Fruit fly (Drosophila melanogaster) whole organism, wandering third instar larva: ENCODE data around the gene CG1092.

Experiments used
- Abd-B ChIP-seq: fragments of >200 bp; optimal IDR thresholded peaks from 2 replicates; lab custom pipeline; 2017; ENCODE audit warnings: missing biosample characterization, missing genetic modification characterization
- CG32264 ChIP-seq: fragments of 200-800 bp; sonication (Bioruptor generic); optimal IDR thresholded peaks from 2 replicates; lab custom pipeline; 2016; ENCODE audit warnings: missing biosample characterization, missing genetic modification characterization
- CG9705 ChIP-seq: fragments of 200-800 bp; sonication (Bioruptor generic); optimal IDR thresholded peaks from 2 replicates; lab custom pipeline; 2018; ENCODE audit warnings: missing biosample characterization, mild to moderate bottlenecking, missing genetic modification characterization
- Dfd ChIP-seq: fragments of >200 bp; optimal IDR thresholded peaks from 2 replicates; lab custom pipeline; 2017; ENCODE audit warnings: missing biosample characterization, missing genetic modification characterization
- Dif ChIP-seq: fragments of 200-275, 200-300 bp; sonication (Bioruptor generic); optimal IDR thresholded peaks from 2 replicates; lab custom pipeline; 2018; ENCODE audit warnings: missing biosample characterization, missing genetic modification characterization; ENCODE audit not compliant: partially characterized antibody
- HLH106 ChIP-seq: fragments of 200-800 bp; optimal IDR thresholded peaks from 3 replicates; lab custom pipeline; 2019; ENCODE audit warnings: missing biosample characterization, mild to moderate bottlenecking, missing genetic modification characterization, moderate library complexity
- Hnf4 ChIP-seq: fragments of 200-800 bp; sonication (Bioruptor generic); optimal IDR thresholded peaks from 2 replicates; lab custom pipeline; 2016; ENCODE audit warnings: missing biosample characterization, mild to moderate bottlenecking, missing genetic modification characterization
- Hr78 ChIP-seq: fragments of >200 bp; optimal IDR thresholded peaks from 2 replicates; lab custom pipeline; 2017; ENCODE audit warnings: missing biosample characterization, missing genetic modification characterization
- Hr83 ChIP-seq: fragments of 200-300 bp; sonication (Bioruptor generic); optimal IDR thresholded peaks from 2 replicates; lab custom pipeline; 2016; ENCODE audit warnings: missing biosample characterization, mild to moderate bottlenecking, missing genetic modification characterization, moderate library complexity; ENCODE audit not compliant: poor library complexity, severe bottlenecking
- Jra ChIP-seq: sonication (Bioruptor generic); optimal IDR thresholded peaks from 2 replicates; lab custom pipeline; 2016; ENCODE audit warnings: missing biosample characterization, missing genetic modification characterization
- Mio ChIP-seq: sonication (Bioruptor generic); optimal IDR thresholded peaks from 2 replicates; lab custom pipeline; 2016; ENCODE audit warnings: missing biosample characterization, missing genetic modification characterization
- Myc ChIP-seq: fragments of >200 bp; optimal IDR thresholded peaks from 2 replicates; lab custom pipeline; 2017
- N ChIP-seq: fragments of >200 bp; optimal IDR thresholded peaks from 2 replicates; lab custom pipeline; 2018; ENCODE audit warnings: missing biosample characterization, missing external identifiers, missing genetic modification characterization
- OdsH ChIP-seq: fragments of 200-800 bp; sonication (Bioruptor generic); optimal IDR thresholded peaks from 2 replicates; lab custom pipeline; 2016; ENCODE audit warnings: missing biosample characterization, mild to moderate bottlenecking, missing genetic modification characterization
- Rel ChIP-seq, 2 experiments: fragments of 200-800 bp; sonication (Bioruptor generic) in 1 of 2; optimal IDR thresholded peaks; 2 replicates in 1 of 2; 3 replicates in 1 of 2; lab custom pipeline; 2016 to 2019; ENCODE audit warnings: mild to moderate bottlenecking in 2 of 2, missing biosample characterization in 2 of 2, missing genetic modification characterization in 2 of 2, moderate library complexity in 1 of 2
- Sp1 ChIP-seq: fragments of 200-800 bp; sonication (Bioruptor generic); optimal IDR thresholded peaks from 3 replicates; lab custom pipeline; 2019; ENCODE audit warnings: missing biosample characterization, mild to moderate bottlenecking, missing genetic modification characterization, moderate library complexity
- Vsx2 ChIP-seq: fragments of 200-300, 225-300 bp; sonication (Bioruptor generic); optimal IDR thresholded peaks from 2 replicates; lab custom pipeline; 2018; ENCODE audit warnings: missing biosample characterization, missing genetic modification characterization; ENCODE audit not compliant: partially characterized antibody
- br ChIP-seq: fragments of 200-800 bp; sonication (Bioruptor generic); optimal IDR thresholded peaks from 2 replicates; lab custom pipeline; 2016; ENCODE audit warnings: missing biosample characterization, missing genetic modification characterization
- brk ChIP-seq: fragments of 200-800 bp; sonication (Bioruptor generic); optimal IDR thresholded peaks from 2 replicates; lab custom pipeline; 2016; ENCODE audit warnings: missing biosample characterization, mild to moderate bottlenecking, missing genetic modification characterization
- dl ChIP-seq, 2 experiments: fragments of 175-275, 200-275 bp in 1 of 2; fragments of 200-275 bp in 1 of 2; sonication (Bioruptor generic); optimal IDR thresholded peaks; lab custom pipeline; 2018; ENCODE audit warnings: mild to moderate bottlenecking in 2 of 2, missing biosample characterization in 2 of 2, missing genetic modification characterization in 2 of 2, moderate library complexity in 2 of 2; ENCODE audit not compliant: partially characterized antibody in 2 of 2, insufficient read depth in 1 of 2
- dmrt93B ChIP-seq: fragments of 200-800 bp; sonication (Bioruptor generic); optimal IDR thresholded peaks from 2 replicates; lab custom pipeline; 2018; ENCODE audit warnings: missing biosample characterization, mild to moderate bottlenecking, missing genetic modification characterization
- ey ChIP-seq: fragments of 200-800 bp; sonication (Bioruptor generic); optimal IDR thresholded peaks from 2 replicates; lab custom pipeline; 2016; ENCODE audit warnings: missing biosample characterization, missing genetic modification characterization
- foxo ChIP-seq, 2 experiments: fragments of 200-800 bp; sonication (Bioruptor generic); optimal IDR thresholded peaks; 2 replicates in 1 of 2; 3 replicates in 1 of 2; lab custom pipeline; 2016 to 2017; ENCODE audit warnings: missing biosample characterization in 2 of 2, missing genetic modification characterization in 2 of 2
- fru ChIP-seq: fragments of 200-800 bp; sonication (Bioruptor generic); optimal IDR thresholded peaks from 3 replicates; lab custom pipeline; 2016; ENCODE audit warnings: missing biosample characterization, mild to moderate bottlenecking, missing genetic modification characterization
- h ChIP-seq: fragments of 200-800 bp; sonication (Bioruptor generic); optimal IDR thresholded peaks from 3 replicates; lab custom pipeline; 2016; ENCODE audit warnings: missing biosample characterization, mild to moderate bottlenecking, missing genetic modification characterization
- jim ChIP-seq: fragments of 175-275, 200-325 bp; sonication (Bioruptor generic); optimal IDR thresholded peaks from 2 replicates; lab custom pipeline; 2016; ENCODE audit warnings: missing biosample characterization, mild to moderate bottlenecking, missing genetic modification characterization
- lola ChIP-seq: fragments of >200 bp; optimal IDR thresholded peaks from 2 replicates; lab custom pipeline; 2017; ENCODE audit warnings: missing biosample characterization, missing genetic modification characterization
- pan ChIP-seq: fragments of >200 bp; optimal IDR thresholded peaks from 2 replicates; lab custom pipeline; 2017
- psq ChIP-seq: fragments of 200-800 bp; sonication (Bioruptor generic); optimal IDR thresholded peaks from 3 replicates; lab custom pipeline; 2017; ENCODE audit warnings: missing biosample characterization, mild to moderate bottlenecking, missing genetic modification characterization, moderate library complexity
- rgr ChIP-seq: fragments of 200-800 bp; sonication (Bioruptor generic); optimal IDR thresholded peaks from 3 replicates; lab custom pipeline; 2016; ENCODE audit warnings: missing biosample characterization, mild to moderate bottlenecking, missing genetic modification characterization
- sage ChIP-seq: fragments of 200-800 bp; sonication (Bioruptor generic); optimal IDR thresholded peaks from 2 replicates; lab custom pipeline; 2016; ENCODE audit warnings: missing biosample characterization, mild to moderate bottlenecking, missing genetic modification characterization
- sv ChIP-seq: fragments of 200-800 bp; sonication (Bioruptor generic); optimal IDR thresholded peaks from 3 replicates; lab custom pipeline; 2016; ENCODE audit warnings: missing biosample characterization, missing genetic modification characterization
- tai ChIP-seq: sonication (Bioruptor generic); optimal IDR thresholded peaks from 2 replicates; lab custom pipeline; 2016; ENCODE audit warnings: missing biosample characterization, missing genetic modification characterization
- usp ChIP-seq: fragments of >200 bp; optimal IDR thresholded peaks from 2 replicates; lab custom pipeline; 2017; ENCODE audit warnings: missing biosample characterization, missing genetic modification characterization
- woc ChIP-seq: sonication (Bioruptor generic); optimal IDR thresholded peaks from 2 replicates; lab custom pipeline; 2016; ENCODE audit warnings: missing biosample characterization, mild to moderate bottlenecking, missing genetic modification characterization

Gene CG1092

DNA sequence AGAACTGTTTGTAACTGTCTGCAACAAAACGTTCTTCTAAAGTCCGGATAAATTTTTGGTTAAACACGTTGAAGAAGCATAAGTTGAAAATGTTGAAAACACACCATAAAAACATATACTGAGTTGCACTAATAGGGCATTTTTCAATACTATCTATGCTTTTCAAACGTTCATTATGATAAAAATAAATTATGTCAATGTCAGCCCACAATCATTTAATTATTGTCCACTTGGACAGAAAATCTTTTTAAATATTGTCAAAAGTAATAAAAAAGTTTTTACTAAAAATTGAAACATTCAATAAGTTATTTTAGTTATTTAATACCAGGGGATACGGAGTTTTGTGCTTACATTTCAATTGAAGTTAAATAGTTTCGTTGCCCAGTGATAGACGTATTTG lies at the start of gene CG1092:
TSS of gene CG1092 (plus strand) at position 301 of the 400 bp plus-strand sequence.
- TF ChIP-seq woc (GFP tag; lab: Kevin White, UChicago), result no peak

DNA sequence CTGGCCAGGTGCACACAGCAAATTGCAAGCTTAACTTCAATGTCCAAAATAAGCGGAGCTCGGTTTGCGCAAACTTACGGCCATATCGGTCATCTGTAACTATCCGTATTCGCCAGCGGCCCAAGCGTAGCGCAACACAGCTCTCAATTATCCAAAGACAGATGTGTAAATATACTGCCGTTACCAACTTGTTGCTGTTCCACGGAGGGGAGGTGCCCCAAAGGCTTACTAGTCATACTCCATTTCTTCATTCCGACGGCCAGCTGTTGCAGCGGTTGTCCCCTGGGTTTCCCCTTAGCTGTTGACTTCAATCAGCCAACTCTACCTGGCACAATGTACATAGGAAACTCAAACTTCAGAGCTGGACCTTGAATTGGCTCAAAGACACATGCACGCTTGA lies 46.5 kb upstream of the CG1092 start, which contains the start of gene CG31516:
TSS of gene CG31516 (minus strand) at position 101 of the 400 bp plus-strand sequence.
- TF ChIP-seq CG9705 (no peak), ey (GFP tag; lab: Kevin White, UChicago) (no peak), Dif (no peak), CG32264 (GFP tag; lab: Kevin White, UChicago) (no peak), Rel (GFP tag; optimal IDR thresholded peaks at IDR 0.05; lab: Kevin White, UChicago) (no peak), Rel (tag; optimal IDR thresholded peaks at IDR 0.05; lab: Kevin White, UChicago) (peak; percentile 83)
- TF ChIP-seq, all 38 proteins: peak for 1

DNA sequence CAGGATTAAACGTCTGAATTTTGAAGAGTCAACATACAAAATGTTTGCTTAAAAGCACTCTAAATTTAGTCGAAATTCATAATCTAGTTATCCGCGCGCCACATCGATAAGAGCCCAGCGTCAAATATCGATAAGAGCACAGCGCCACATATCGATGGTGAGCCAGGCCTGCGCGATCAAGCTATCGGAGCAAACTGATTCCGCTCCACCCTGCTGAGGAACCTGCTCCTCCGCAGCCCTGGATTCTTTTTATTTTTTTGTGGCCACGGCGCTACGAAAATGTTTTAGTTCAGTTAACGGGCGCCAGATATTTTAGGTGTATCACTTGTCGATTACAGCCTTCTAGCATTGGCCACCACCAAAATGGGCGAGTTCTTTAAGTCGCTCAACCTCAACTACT lies 45.8 kb upstream of the CG1092 start:
- TF ChIP-seq Sp1 (GFP tag; lab: Kevin White, UChicago) (peak; percentile 23), foxo (GFP tag; optimal IDR thresholded peaks at IDR 0.05; lab: Kevin White, UChicago) (peak in 1 of 2 experiments; percentile 43), Mio (GFP tag; lab: Kevin White, UChicago) (no peak), Rel (GFP tag; optimal IDR thresholded peaks at IDR 0.05; lab: Kevin White, UChicago) (no peak), Rel (tag; optimal IDR thresholded peaks at IDR 0.05; lab: Kevin White, UChicago) (peak; percentile 13), CG9705 (peak; percentile 16), psq (GFP tag; lab: Kevin White, UChicago) (no peak), HLH106 (tag; lab: Kevin White, UChicago) (peak; percentile 43), br (GFP tag; lab: Kevin White, UChicago) (peak; percentile 13), ey (GFP tag; lab: Kevin White, UChicago) (peak; percentile 9), h (GFP tag; lab: Kevin White, UChicago) (peak; percentile 29), Hr83 (GFP tag; lab: Kevin White, UChicago) (peak; percentile 54), lola (no peak), Myc (lab: Kevin White, UChicago) (peak; percentile 37), Vsx2 (no peak)

DNA sequence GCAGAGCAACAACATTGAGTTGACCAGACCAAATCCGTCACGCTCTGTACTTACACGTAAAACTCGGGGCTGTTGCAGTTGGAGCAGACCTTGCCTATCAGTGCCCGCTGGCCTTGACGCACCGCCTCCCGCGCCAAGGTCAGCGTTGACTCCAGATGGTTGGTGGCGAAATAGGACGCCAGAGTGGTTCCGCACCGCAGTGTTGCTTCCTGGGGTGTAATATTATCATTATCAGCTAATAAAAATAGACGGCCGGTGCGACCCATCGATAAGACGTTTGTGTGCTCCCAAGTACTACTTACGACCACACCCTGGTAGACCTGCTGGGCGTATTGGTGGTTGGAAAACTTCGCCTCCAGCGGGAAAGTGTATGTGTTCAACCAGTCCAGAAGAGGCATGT lies 38.1 kb upstream of the CG1092 start:
- no peak for TF ChIP-seq Rel (GFP tag; optimal IDR thresholded peaks at IDR 0.05; lab: Kevin White, UChicago)
- no peak for TF ChIP-seq Rel (tag; optimal IDR thresholded peaks at IDR 0.05; lab: Kevin White, UChicago)
- TF ChIP-seq woc (GFP tag; lab: Kevin White, UChicago), result no peak
- TF ChIP-seq Hr78 (GFP tag; lab: Kevin White, UChicago), result no peak
- TF ChIP-seq psq (GFP tag; lab: Kevin White, UChicago), result no peak
- no peak for TF ChIP-seq rgr
- no peak for TF ChIP-seq Dfd (GFP tag; lab: Kevin White, UChicago)
- TF ChIP-seq sv (GFP tag; lab: Kevin White, UChicago), result no peak
- no peak for TF ChIP-seq tai (GFP tag; lab: Kevin White, UChicago)
- TF ChIP-seq h (GFP tag; lab: Kevin White, UChicago), result no peak
- no peak for TF ChIP-seq Vsx2
- no peak for TF ChIP-seq jim (GFP tag; lab: Kevin White, UChicago)
- no peak for TF ChIP-seq Myc (lab: Kevin White, UChicago)
- TF ChIP-seq, all 38 proteins: peak for 0

DNA sequence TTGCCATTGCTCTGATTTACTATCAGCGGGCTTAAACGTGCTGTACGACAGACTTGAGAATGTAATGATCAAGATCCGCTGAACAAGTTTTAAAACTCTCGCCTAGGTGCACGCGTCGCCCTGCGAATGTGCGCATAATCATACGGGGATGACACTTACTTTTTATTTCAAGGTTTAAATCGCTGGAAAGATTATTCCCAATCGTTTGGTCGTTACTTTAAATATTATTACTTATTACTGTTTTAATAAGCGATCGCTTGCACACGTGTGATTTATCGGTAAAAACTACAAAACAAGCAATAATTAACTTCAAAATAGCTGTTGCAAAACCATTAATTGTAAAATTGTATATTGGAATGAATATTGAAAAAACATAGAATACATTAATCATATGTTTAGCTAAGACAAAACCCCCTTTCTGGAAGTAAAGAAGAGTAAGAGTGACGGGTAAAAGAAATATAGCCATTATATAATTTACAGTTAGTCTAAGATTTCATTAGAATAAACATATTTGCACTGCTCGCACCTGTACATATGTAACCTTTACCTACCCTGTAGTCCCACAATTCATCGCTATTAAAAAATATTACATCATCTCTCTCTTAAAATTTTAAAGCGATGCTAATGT lies 37.3 kb upstream of the CG1092 start, which contains the start of gene DhpD:
TSS of gene DhpD (minus strand) at position 102 of the 628 bp plus-strand sequence.
- TF ChIP-seq sage, result peak; percentile 85
- peak; percentile 92 for TF ChIP-seq HLH106 (tag; lab: Kevin White, UChicago)
- peak; percentile 92 for TF ChIP-seq Hr83 (GFP tag; lab: Kevin White, UChicago)
- peak; percentile 90 for TF ChIP-seq Hnf4 (GFP tag; lab: Kevin White, UChicago)
- TF ChIP-seq Dif, result peak; percentile 96
- peak; percentile 41 for TF ChIP-seq Mio (GFP tag; lab: Kevin White, UChicago)
- peak; percentile 89 for TF ChIP-seq Sp1 (GFP tag; lab: Kevin White, UChicago)
- TF ChIP-seq N, result peak; percentile 33
- TF ChIP-seq Rel (GFP tag; optimal IDR thresholded peaks at IDR 0.05; lab: Kevin White, UChicago), result no peak
- peak; percentile 81 for TF ChIP-seq Rel (tag; optimal IDR thresholded peaks at IDR 0.05; lab: Kevin White, UChicago)
- no peak for TF ChIP-seq pan (lab: Kevin White, UChicago)
- TF ChIP-seq tai (GFP tag; lab: Kevin White, UChicago), result no peak
- peak; percentile 63 for TF ChIP-seq CG32264 (GFP tag; lab: Kevin White, UChicago)
- peak; percentile 42 for TF ChIP-seq Myc (lab: Kevin White, UChicago)
- TF ChIP-seq foxo (GFP tag; optimal IDR thresholded peaks at IDR 0.05; lab: Kevin White, UChicago), result peak; percentile 25 to 91
- no peak for TF ChIP-seq brk (GFP tag; lab: Kevin White, UChicago)
- peak; percentile 38 to 77 for TF ChIP-seq dl (GFP tag; optimal IDR thresholded peaks at IDR 0.05; lab: Kevin White, UChicago; ENCODE audit: insufficient read depth in 1 of 2, partially characterized antibody in 2 of 2)
- no peak for TF ChIP-seq Dfd (GFP tag; lab: Kevin White, UChicago)
- TF ChIP-seq Vsx2, result peak; percentile 94
- TF ChIP-seq h (GFP tag; lab: Kevin White, UChicago), result peak; percentile 90
- peak; percentile 81 for TF ChIP-seq ey (GFP tag; lab: Kevin White, UChicago)
- peak; percentile 84 for TF ChIP-seq fru (GFP tag; lab: Kevin White, UChicago)
- TF ChIP-seq dmrt93B (GFP tag; lab: Kevin White, UChicago), result peak; percentile 76
- no peak for TF ChIP-seq Hr78 (GFP tag; lab: Kevin White, UChicago)
- peak; percentile 64 for TF ChIP-seq sv (GFP tag; lab: Kevin White, UChicago)
- TF ChIP-seq OdsH (GFP tag; lab: Kevin White, UChicago), result peak; percentile 81
- peak; percentile 90 for TF ChIP-seq CG9705
- TF ChIP-seq usp (GFP tag; lab: Kevin White, UChicago), result no peak
- no peak for TF ChIP-seq woc (GFP tag; lab: Kevin White, UChicago)
- TF ChIP-seq rgr, result peak; percentile 91
- TF ChIP-seq lola, result no peak
- no peak for TF ChIP-seq jim (GFP tag; lab: Kevin White, UChicago)
- TF ChIP-seq Abd-B (GFP tag; lab: Kevin White, UChicago), result no peak
- peak; percentile 70 for TF ChIP-seq Jra (GFP tag; lab: Kevin White, UChicago)
